Worm (Caenorhabditis elegans): ENCODE measurements around the gene cest-34.

Gene cest-34

ce11 chrV:6685499-6685898 is 8.9 kb downstream of the cest-34 start:
- TF ChIP-seq pros-1 (tag; optimal IDR thresholded peaks at IDR 0.05) (no peak), ceh-14 (tag; optimal IDR thresholded peaks at IDR 0.05) (no peak), gmeb-2 (tag; optimal IDR thresholded peaks at IDR 0.05) (no peak), fkh-10 (GFP tag; optimal IDR thresholded peaks at IDR 0.05) (no peak)

DNA sequence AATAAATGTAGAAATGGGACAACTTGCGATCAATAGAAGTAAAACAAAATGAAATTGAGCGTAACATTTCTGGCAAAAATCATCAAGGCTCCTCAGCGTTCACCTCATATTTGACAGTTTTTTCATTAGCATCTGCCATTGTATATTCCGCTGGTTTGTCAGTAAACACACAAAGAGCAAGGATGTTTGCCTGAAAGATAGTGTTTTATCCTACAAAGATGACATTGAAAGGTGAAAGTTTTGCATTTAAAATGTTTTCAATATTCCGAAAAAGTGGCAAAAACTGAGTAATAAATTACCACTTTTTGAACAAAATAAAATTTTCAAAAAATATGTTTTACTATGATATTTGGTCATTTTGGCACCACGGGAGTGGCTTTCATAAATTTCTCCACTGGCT is 9.4 kb downstream of the cest-34 start:
- TF ChIP-seq hlh-8 (tag; optimal IDR thresholded peaks at IDR 0.05) (no peak), dmd-4 (tag; optimal IDR thresholded peaks at IDR 0.05; ENCODE audit: borderline replicate concordance) (no peak), madf-2 (tag; optimal IDR thresholded peaks at IDR 0.05) (no peak), tbx-7 (tag; optimal IDR thresholded peaks at IDR 0.05) (no peak), F13H6.1 (tag; optimal IDR thresholded peaks at IDR 0.05) (no peak), che-1 (tag; optimal IDR thresholded peaks at IDR 0.05) (no peak), mec-3 (tag; optimal IDR thresholded peaks at IDR 0.05; ENCODE audit: borderline replicate concordance) (no peak), K02D7.2 (tag; optimal IDR thresholded peaks at IDR 0.05) (no peak), sox-4 (tag; optimal IDR thresholded peaks at IDR 0.05) (no peak), npax-4 (tag; optimal IDR thresholded peaks at IDR 0.05) (no peak), pros-1 (tag; optimal IDR thresholded peaks at IDR 0.05) (no peak), ceh-24 (tag; optimal IDR thresholded peaks at IDR 0.05) (no peak), sox-2 (GFP tag; IDR thresholded peaks at IDR 0.05) (no peak), unc-55 (GFP tag; optimal IDR thresholded peaks at IDR 0.05) (no peak), rnt-1 (tag; optimal IDR thresholded peaks at IDR 0.05) (no peak), hlh-13 (GFP tag; optimal IDR thresholded peaks at IDR 0.05) (no peak)

ce11 chrV:6688392-6688791 is 11.8 kb downstream of the cest-34 start, which contains the start of gene K11G9.5:
K11G9.5 (minus strand) TSS chrV:6688492.
- TF ChIP-seq K09A11.1 (tag; optimal IDR thresholded peaks at IDR 0.05; ENCODE audit: insufficient read depth) (no peak), elt-4 (tag; optimal IDR thresholded peaks at IDR 0.05) (no peak), pax-1 (tag; optimal IDR thresholded peaks at IDR 0.05) (no peak), ceh-30 (tag; optimal IDR thresholded peaks at IDR 0.05) (no peak), unc-55 (GFP tag; optimal IDR thresholded peaks at IDR 0.05) (no peak), ahr-1 (tag; optimal IDR thresholded peaks at IDR 0.05) (no peak), eyg-1 (tag; optimal IDR thresholded peaks at IDR 0.05) (no peak), hlh-30 (tag; optimal IDR thresholded peaks at IDR 0.05; ENCODE audit: insufficient read depth) (no peak), ceh-48 (tag; optimal IDR thresholded peaks at IDR 0.05) (no peak), fax-1 (tag; optimal IDR thresholded peaks at IDR 0.05) (no peak), ttx-3 (tag; optimal IDR thresholded peaks at IDR 0.05) (no peak), syd-9 (tag; optimal IDR thresholded peaks at IDR 0.05) (no peak), ceh-24 (tag; optimal IDR thresholded peaks at IDR 0.05) (no peak), pqm-1 (tag; optimal IDR thresholded peaks at IDR 0.05) (no peak), pag-3 (tag; optimal IDR thresholded peaks at IDR 0.05; ENCODE audit: borderline replicate concordance) (no peak), hlh-6 (tag; optimal IDR thresholded peaks at IDR 0.05) (no peak), odd-2 (tag; optimal IDR thresholded peaks at IDR 0.05) (no peak), hlh-8 (tag; optimal IDR thresholded peaks at IDR 0.05) (no peak), ama-1 (optimal IDR thresholded peaks at IDR 0.05) (no peak)

DNA sequence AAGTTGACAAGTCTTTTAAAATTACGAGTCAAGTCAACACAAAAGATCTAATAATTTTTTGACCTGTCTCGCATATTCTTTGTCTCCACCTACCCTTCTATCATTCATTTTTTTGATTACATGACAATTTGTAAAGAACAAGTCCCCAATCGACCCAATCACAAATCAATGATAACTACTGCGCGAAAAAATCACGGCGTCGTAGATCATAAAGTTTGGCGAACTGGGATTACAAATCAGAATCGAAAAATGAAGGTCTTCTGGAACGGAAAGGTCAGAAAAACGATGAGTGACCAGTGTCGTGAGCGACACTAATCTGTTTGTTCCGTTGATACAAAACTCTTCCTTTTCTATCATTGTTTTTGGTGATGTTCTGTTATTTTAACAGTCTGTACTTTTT is 13.5 kb downstream of the cest-34 start:
- TF ChIP-seq hlh-8 (tag; optimal IDR thresholded peaks at IDR 0.05) = no peak
- no peak for TF ChIP-seq C38D4.7 (GFP tag; optimal IDR thresholded peaks at IDR 0.05)
- TF ChIP-seq elt-4 (tag; optimal IDR thresholded peaks at IDR 0.05) = no peak
- no peak for TF ChIP-seq ama-1 (optimal IDR thresholded peaks at IDR 0.05)
- TF ChIP-seq tbx-7 (tag; optimal IDR thresholded peaks at IDR 0.05) = no peak
- no peak for TF ChIP-seq ceh-45 (GFP tag; IDR thresholded peaks at IDR 0.05)

Measured in whole organism, late embryonic.